Worm (Caenorhabditis elegans): Measurements from ENCODE around the gene stg-1.

DNA sequence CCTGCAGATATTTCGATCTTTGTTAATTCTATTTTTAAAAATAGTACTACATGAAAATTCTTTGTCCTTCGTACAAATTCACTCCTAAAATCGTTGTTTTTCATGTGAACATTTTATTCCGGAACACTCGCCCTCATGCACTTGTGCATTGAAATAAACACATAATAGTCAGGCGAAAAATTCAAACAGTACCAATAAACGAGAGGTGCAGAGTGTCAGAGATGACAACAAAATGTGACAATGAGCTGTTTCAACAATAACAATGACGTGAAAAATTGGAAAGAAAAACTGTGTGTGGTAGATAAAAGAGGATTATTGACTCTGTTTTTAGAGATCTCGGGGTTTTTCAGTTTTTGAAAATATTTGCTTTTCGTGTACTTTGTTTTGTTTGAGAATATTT, 32.3 kb downstream of the stg-1 start, which contains the start of gene F52H3.6:
- no peak for TF ChIP-seq lin-15B (tag; optimal IDR thresholded peaks at IDR 0.05)
- TF ChIP-seq aly-2 (tag; optimal IDR thresholded peaks at IDR 0.05), result no peak
- TF ChIP-seq lsy-2 (tag; optimal IDR thresholded peaks at IDR 0.05), result no peak
- no peak for TF ChIP-seq nhr-28 (tag; optimal IDR thresholded peaks at IDR 0.05)
- no peak for TF ChIP-seq skn-1 (tag; optimal IDR thresholded peaks at IDR 0.05)
- TF ChIP-seq grh-1 (GFP tag; IDR thresholded peaks at IDR 0.05), result no peak
- TF ChIP-seq ztf-4 (tag; optimal IDR thresholded peaks at IDR 0.05), result no peak
- no peak for TF ChIP-seq zag-1 (tag; optimal IDR thresholded peaks at IDR 0.05)
- no peak for TF ChIP-seq pqm-1 (tag; optimal IDR thresholded peaks at IDR 0.05)

Data from whole organism, L1 larva.